Worm (Caenorhabditis elegans): ENCODE measurements around the gene Y64H9A.2.

- TF ChIP-seq nhr-23 (tag; optimal IDR thresholded peaks at IDR 0.05) = no peak
- TF ChIP-seq lin-11 (tag; optimal IDR thresholded peaks at IDR 0.05) = no peak
- TF ChIP-seq ztf-4 (tag; optimal IDR thresholded peaks at IDR 0.05) = no peak
- TF ChIP-seq egl-27 (tag; optimal IDR thresholded peaks at IDR 0.05) = no peak
Observed at ce11 chrX:5067796-5068195, 24.0 kb downstream of the Y64H9A.2 start, which contains the start of gene clc-7.

Data from whole organism, L2 larva.